Worm (Caenorhabditis elegans) whole organism, midembryonic: ENCODE measurements around the gene str-138.

Experiments
- T22C8.4 ChIP-seq: fragments of 200-800 bp; sonication (Bioruptor generic); IDR thresholded peaks from 2 replicates; pipeline ENCODE4 v1.3.6; 2022; ENCODE audit warnings: missing genetic modification characterization, missing compliant biosample characterization
- flt-1 ChIP-seq: fragments of 200-800 bp; sonication (Bioruptor generic); IDR thresholded peaks from 2 replicates; pipeline ENCODE4 v1.3.6; 2022; ENCODE audit warnings: missing genetic modification characterization, missing compliant biosample characterization
- klf-2 ChIP-seq: fragments of 200-800 bp; sonication (Bioruptor generic); conservative IDR thresholded peaks from 2 replicates; pipeline ENCODE4 v1.3.6; 2022; ENCODE audit warnings: missing genetic modification reagents, missing genetic modification characterization, missing compliant biosample characterization
- med-1 ChIP-seq: sonication (generic microtip); optimal IDR thresholded peaks from 2 replicates; lab custom pipeline; 2017; ENCODE audit warnings: missing genetic modification characterization, mild to moderate bottlenecking, missing compliant biosample characterization, antibody characterized with exemption, missing genetic modification reagents; ENCODE audit not compliant: insufficient read depth
- ref-1 ChIP-seq: fragments of 200-800 bp; sonication (Bioruptor generic); conservative IDR thresholded peaks from 2 replicates; pipeline ENCODE4 v1.3.6; 2022; ENCODE audit warnings: missing genetic modification reagents, missing genetic modification characterization, missing compliant biosample characterization
- ztf-23 ChIP-seq: fragments of 200-800 bp; sonication (Bioruptor generic); IDR thresholded peaks from 2 replicates; pipeline ENCODE4 v1.3.6; 2022; ENCODE audit warnings: missing genetic modification reagents, missing genetic modification characterization, missing compliant biosample characterization
- ztf-29 ChIP-seq: fragments of 200-800 bp; sonication (Bioruptor generic); IDR thresholded peaks from 2 replicates; pipeline ENCODE4 v1.3.6; 2022; ENCODE audit warnings: missing genetic modification reagents, missing genetic modification characterization, missing compliant biosample characterization

DNA sequence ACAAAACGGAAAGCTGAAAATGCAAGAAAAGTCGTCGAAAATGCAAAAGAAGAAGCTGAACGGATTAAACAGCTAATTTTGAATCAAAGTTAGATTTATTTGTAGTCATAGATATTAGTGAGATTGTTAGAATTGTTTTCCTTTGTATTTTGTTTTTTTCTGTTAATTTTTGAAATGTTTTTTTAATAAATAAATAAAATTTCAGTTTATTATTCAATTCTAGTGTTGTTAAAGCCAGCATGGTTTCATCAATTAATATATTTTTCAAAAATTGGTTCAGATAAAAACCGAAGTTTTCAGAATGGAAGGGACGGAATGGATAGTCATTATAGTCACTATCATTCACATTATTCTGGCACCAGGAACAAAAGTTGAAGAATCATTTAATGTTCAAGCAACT is 23.6 kb upstream of the str-138 start, which contains the start of gene algn-12:
- TF ChIP-seq med-1 (GFP tag; lab: Kevin White, UChicago) (no peak), ref-1 (no peak), flt-1 (GFP tag; lab: Robert Waterston, UW) (no peak), klf-2 (GFP tag; lab: Robert Waterston, UW) (no peak), ztf-23 (GFP tag; lab: Robert Waterston, UW) (no peak), ztf-29 (no peak), T22C8.4 (no peak)
